Worm (Caenorhabditis elegans): ENCODE results near the gene irld-64.

Gene irld-64

ce11 chrII:2966350-2966749 lies 36.0 kb upstream of the irld-64 start:
- TF ChIP-seq unc-42 (tag; optimal IDR thresholded peaks at IDR 0.05): peak; percentile 1
- no peak for TF ChIP-seq ets-4 (tag; optimal IDR thresholded peaks at IDR 0.05)

- TF ChIP-seq nhr-232 (tag; optimal IDR thresholded peaks at IDR 0.05) (no peak), mec-3 (tag; optimal IDR thresholded peaks at IDR 0.05; ENCODE audit: borderline replicate concordance) (no peak), sdc-2 (tag; optimal IDR thresholded peaks at IDR 0.05) (no peak), che-1 (tag; optimal IDR thresholded peaks at IDR 0.05) (no peak), hlh-8 (tag; optimal IDR thresholded peaks at IDR 0.05) (no peak), fkh-10 (GFP tag; optimal IDR thresholded peaks at IDR 0.05) (no peak), pag-3 (tag; optimal IDR thresholded peaks at IDR 0.05; ENCODE audit: borderline replicate concordance) (no peak), syd-9 (tag; optimal IDR thresholded peaks at IDR 0.05) (no peak), ceh-14 (tag; optimal IDR thresholded peaks at IDR 0.05) (no peak), hlh-13 (GFP tag; optimal IDR thresholded peaks at IDR 0.05) (no peak), ceh-24 (tag; optimal IDR thresholded peaks at IDR 0.05) (no peak), gmeb-2 (tag; optimal IDR thresholded peaks at IDR 0.05) (no peak), unc-86 (tag; optimal IDR thresholded peaks at IDR 0.05) (no peak), ceh-2 (tag; optimal IDR thresholded peaks at IDR 0.05) (no peak)
Measured at ce11 chrII:2965215-2965998, 35.0 kb upstream of the irld-64 start.

- no peak for TF ChIP-seq ceh-9 (tag; optimal IDR thresholded peaks at IDR 0.05)
Measured at ce11 chrII:2963619-2964018, 33.2 kb upstream of the irld-64 start.

ce11 chrII:2962531-2963164 lies 32.2 kb upstream of the irld-64 start:
- TF ChIP-seq unc-42 (tag; optimal IDR thresholded peaks at IDR 0.05): peak; percentile 64
- no peak for TF ChIP-seq hlh-13 (GFP tag; optimal IDR thresholded peaks at IDR 0.05)
- no peak for TF ChIP-seq rnt-1 (tag; optimal IDR thresholded peaks at IDR 0.05)
- TF ChIP-seq fkh-6 (tag; optimal IDR thresholded peaks at IDR 0.05): no peak
- TF ChIP-seq elt-4 (tag; optimal IDR thresholded peaks at IDR 0.05): no peak
- TF ChIP-seq ceh-48 (tag; optimal IDR thresholded peaks at IDR 0.05): no peak
- TF ChIP-seq hlh-30 (tag; optimal IDR thresholded peaks at IDR 0.05; ENCODE audit: insufficient read depth): peak; percentile 69

- TF ChIP-seq lin-11 (tag; optimal IDR thresholded peaks at IDR 0.05): no peak
- no peak for TF ChIP-seq ceh-18 (tag; optimal IDR thresholded peaks at IDR 0.05)
- TF ChIP-seq tbx-2 (tag; optimal IDR thresholded peaks at IDR 0.05): no peak
- no peak for TF ChIP-seq rnt-1 (tag; optimal IDR thresholded peaks at IDR 0.05)
- no peak for TF ChIP-seq K09A11.1 (tag; optimal IDR thresholded peaks at IDR 0.05; ENCODE audit: insufficient read depth)
- TF ChIP-seq gmeb-2 (tag; optimal IDR thresholded peaks at IDR 0.05): no peak
- no peak for TF ChIP-seq ceh-2 (tag; optimal IDR thresholded peaks at IDR 0.05)
- TF ChIP-seq ceh-9 (tag; optimal IDR thresholded peaks at IDR 0.05): no peak
- TF ChIP-seq fax-1 (tag; optimal IDR thresholded peaks at IDR 0.05): no peak
- no peak for TF ChIP-seq unc-3 (GFP tag; conservative IDR thresholded peaks at IDR 0.05)
- no peak for TF ChIP-seq unc-3 (tag; optimal IDR thresholded peaks at IDR 0.05)
Measured at ce11 chrII:2958308-2958707, 27.9 kb upstream of the irld-64 start, which contains the start of gene srw-60. Gene srw-60, plus strand, starts transcription at chrII:2958608.

- no peak for TF ChIP-seq ref-2 (tag; optimal IDR thresholded peaks at IDR 0.05)
Measured at ce11 chrII:2955656-2956115, 25.3 kb upstream of the irld-64 start, which contains the start of gene irld-48. Gene irld-48, plus strand, starts transcription at chrII:2956065.

All from whole organism, late embryonic.